Worm (Caenorhabditis elegans) whole organism, L3 larva: ENCODE results near the gene srab-16.

Experiments
- R02D3.7 ChIP-seq: fragments of 150-350 bp; optimal IDR thresholded peaks from 2 replicates; lab custom pipeline; 2014; ENCODE audit warnings: missing biosample characterization, missing genetic modification characterization
- ama-1 ChIP-seq: fragments of 150-350 bp; optimal IDR thresholded peaks from 2 replicates; lab custom pipeline; 2018
- ceh-16 ChIP-seq: sonication (generic microtip); optimal IDR thresholded peaks from 2 replicates; lab custom pipeline; 2017; ENCODE audit warnings: missing biosample characterization, missing genetic modification characterization
- ceh-28 ChIP-seq: fragments of 150-350 bp; optimal IDR thresholded peaks from 2 replicates; lab custom pipeline; 2014; ENCODE audit warnings: missing biosample characterization, missing genetic modification reagents, missing genetic modification characterization
- ceh-82 ChIP-seq: fragments of 150-350 bp; optimal IDR thresholded peaks from 2 replicates; lab custom pipeline; 2014; ENCODE audit warnings: missing biosample characterization, missing genetic modification characterization
- ceh-9 ChIP-seq: sonication (generic microtip); optimal IDR thresholded peaks from 2 replicates; lab custom pipeline; 2018; ENCODE audit warnings: missing biosample characterization, missing genetic modification characterization
- daf-12 ChIP-seq: fragments of 150-350 bp; optimal IDR thresholded peaks from 2 replicates; lab custom pipeline; 2014; ENCODE audit warnings: missing biosample characterization, missing genetic modification reagents, missing genetic modification characterization
- egl-5 ChIP-seq: fragments of 150-350 bp; optimal IDR thresholded peaks from 2 replicates; lab custom pipeline; 2017; ENCODE audit warnings: missing biosample characterization, missing genetic modification reagents, missing genetic modification characterization, inconsistent platforms
- elt-1 ChIP-seq: fragments of 150-350 bp; optimal IDR thresholded peaks from 2 replicates; lab custom pipeline; 2014; ENCODE audit warnings: missing biosample characterization, missing genetic modification characterization
- elt-2 ChIP-seq: sonication (generic microtip); optimal IDR thresholded peaks from 2 replicates; lab custom pipeline; 2016; ENCODE audit warnings: missing genetic modification reagents, mild to moderate bottlenecking, missing genetic modification characterization, missing compliant biosample characterization
- elt-3 ChIP-seq, 3 experiments: fragments of 150-350 bp in 1 of 3; sonication (generic microtip) in 2 of 3; optimal IDR thresholded peaks; 2 replicates in 2 of 3; 4 replicates in 1 of 3; lab custom pipeline; 2014 to 2017; ENCODE audit warnings: missing biosample characterization in 3 of 3, missing genetic modification characterization in 3 of 3
- eor-1 ChIP-seq, 2 experiments: fragments of 150-350 bp; optimal IDR thresholded peaks; 2 replicates each; lab custom pipeline; 2014 to 2018; ENCODE audit warnings: missing biosample characterization in 2 of 2, missing genetic modification characterization in 2 of 2
- fkh-2 ChIP-seq: fragments of 150-350 bp; optimal IDR thresholded peaks from 2 replicates; lab custom pipeline; 2014; ENCODE audit warnings: missing biosample characterization, missing genetic modification reagents, missing genetic modification characterization
- fos-1 ChIP-seq: fragments of 150-350 bp; optimal IDR thresholded peaks from 2 replicates; lab custom pipeline; 2014; ENCODE audit warnings: missing biosample characterization, missing genetic modification characterization
- hmg-11 ChIP-seq: sonication (generic microtip); optimal IDR thresholded peaks from 2 replicates; lab custom pipeline; 2016; ENCODE audit warnings: missing genetic modification characterization, missing compliant biosample characterization
- jun-1 ChIP-seq: fragments of 150-350 bp; optimal IDR thresholded peaks from 2 replicates; lab custom pipeline; 2014; ENCODE audit warnings: missing biosample characterization, missing genetic modification reagents, missing genetic modification characterization
- lin-15B ChIP-seq: fragments of 150-350 bp; optimal IDR thresholded peaks from 2 replicates; lab custom pipeline; 2014; ENCODE audit warnings: missing biosample characterization, missing genetic modification characterization
- lsy-12 ChIP-seq: sonication (generic microtip); optimal IDR thresholded peaks from 2 replicates; lab custom pipeline; 2016; ENCODE audit warnings: mild to moderate bottlenecking, missing genetic modification characterization, missing compliant biosample characterization
- nfya-1 ChIP-seq: sonication (generic microtip); optimal IDR thresholded peaks from 2 replicates; lab custom pipeline; 2017; ENCODE audit warnings: missing genetic modification characterization, mild to moderate bottlenecking, missing compliant biosample characterization, antibody characterized with exemption, moderate library complexity; ENCODE audit not compliant: insufficient read depth
- nhr-11 ChIP-seq: fragments of 150-350 bp; optimal IDR thresholded peaks from 2 replicates; lab custom pipeline; 2014; ENCODE audit warnings: missing biosample characterization, missing genetic modification characterization
- nhr-23 ChIP-seq: fragments of 150-350 bp; optimal IDR thresholded peaks from 2 replicates; lab custom pipeline; 2014; ENCODE audit warnings: missing biosample characterization, missing genetic modification reagents, missing genetic modification characterization
- nhr-237 ChIP-seq: fragments of 150-350 bp; optimal IDR thresholded peaks from 2 replicates; lab custom pipeline; 2014; ENCODE audit warnings: missing biosample characterization, missing genetic modification characterization
- nhr-25 ChIP-seq: sonication (generic microtip); optimal IDR thresholded peaks from 2 replicates; lab custom pipeline; 2017; ENCODE audit warnings: missing biosample characterization, missing genetic modification characterization
- nhr-43 ChIP-seq: sonication (generic microtip); optimal IDR thresholded peaks from 2 replicates; lab custom pipeline; 2016; ENCODE audit warnings: mild to moderate bottlenecking, missing genetic modification characterization, missing compliant biosample characterization; ENCODE audit not compliant: poor library complexity, severe bottlenecking
- nhr-76 ChIP-seq: fragments of 150-350 bp; sonication (generic microtip); optimal IDR thresholded peaks from 5 replicates; lab custom pipeline; 2014; ENCODE audit warnings: missing biosample characterization, missing genetic modification characterization
- nhr-77 ChIP-seq: fragments of 150-350 bp; optimal IDR thresholded peaks from 2 replicates; lab custom pipeline; 2014; ENCODE audit warnings: missing biosample characterization, missing genetic modification characterization
- pha-4 ChIP-seq: fragments of 150-350 bp; optimal IDR thresholded peaks from 2 replicates; lab custom pipeline; 2014; ENCODE audit warnings: missing biosample characterization, missing genetic modification reagents, missing genetic modification characterization
- pqm-1 ChIP-seq: fragments of 150-350 bp; optimal IDR thresholded peaks from 2 replicates; lab custom pipeline; 2017; ENCODE audit warnings: missing biosample characterization, missing genetic modification characterization, inconsistent platforms
- sea-2 ChIP-seq: fragments of 150-350 bp; sonication (generic microtip); optimal IDR thresholded peaks from 4 replicates; lab custom pipeline; 2014; ENCODE audit warnings: missing biosample characterization, missing genetic modification reagents, missing genetic modification characterization
- skn-1 ChIP-seq: fragments of 150-350 bp; optimal IDR thresholded peaks from 2 replicates; lab custom pipeline; 2014; ENCODE audit warnings: missing biosample characterization, missing genetic modification characterization
- tbx-2 ChIP-seq: sonication (generic microtip); optimal IDR thresholded peaks from 2 replicates; lab custom pipeline; 2016; ENCODE audit warnings: mild to moderate bottlenecking, missing genetic modification characterization, missing compliant biosample characterization
- unc-39 ChIP-seq: sonication (generic microtip); optimal IDR thresholded peaks from 4 replicates; lab custom pipeline; 2017; ENCODE audit warnings: missing biosample characterization, missing genetic modification characterization
- zag-1 ChIP-seq: fragments of 150-350 bp; optimal IDR thresholded peaks from 2 replicates; lab custom pipeline; 2014; ENCODE audit warnings: missing biosample characterization, missing genetic modification characterization
- ztf-4 ChIP-seq: fragments of 150-350 bp; optimal IDR thresholded peaks from 2 replicates; lab custom pipeline; 2014; ENCODE audit warnings: missing biosample characterization, missing genetic modification characterization

Gene srab-16

DNA sequence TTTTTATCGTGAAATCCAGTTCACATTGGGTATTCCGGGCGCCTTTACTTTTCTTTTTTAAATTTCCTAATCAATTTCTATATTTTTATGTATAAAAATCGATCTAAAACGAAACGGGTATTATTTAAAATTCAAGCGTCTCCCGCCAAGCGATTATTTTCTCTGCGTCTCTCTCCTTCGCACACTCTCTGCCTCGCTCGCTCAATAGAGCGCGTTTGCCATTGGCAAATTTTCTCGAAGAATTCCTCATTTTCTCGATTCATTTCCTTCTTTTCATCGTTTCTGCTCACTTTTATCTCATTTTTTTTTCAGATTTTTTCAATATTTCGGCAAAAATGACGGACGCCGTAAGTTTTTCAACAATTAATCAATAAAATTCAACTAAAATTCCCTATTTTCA, 9.3 kb upstream of the srab-16 start, which contains the start of gene sti-1 (continued):
- TF ChIP-seq fos-1 (tag; lab: Kevin White, UChicago) (no peak), ztf-4 (no peak), unc-39 (tag; lab: Kevin White, UChicago) (no peak), fkh-2 (tag; lab: Kevin White, UChicago) (no peak), egl-5 (tag; lab: Kevin White, UChicago) (peak; percentile 94), elt-2 (tag; lab: Kevin White, UChicago) (peak; percentile 42), ceh-82 (tag; lab: Kevin White, UChicago) (peak; percentile 20), pqm-1 (peak; percentile 63), ama-1 (lab: Kevin White, UChicago) (peak; percentile 4), sea-2 (GFP tag; lab: Kevin White, UChicago) (no peak), ceh-16 (tag; lab: Kevin White, UChicago) (no peak), daf-12 (tag; lab: Kevin White, UChicago) (no peak), ceh-9 (tag; lab: Kevin White, UChicago) (no peak), nhr-11 (tag; lab: Kevin White, UChicago) (no peak)

DNA sequence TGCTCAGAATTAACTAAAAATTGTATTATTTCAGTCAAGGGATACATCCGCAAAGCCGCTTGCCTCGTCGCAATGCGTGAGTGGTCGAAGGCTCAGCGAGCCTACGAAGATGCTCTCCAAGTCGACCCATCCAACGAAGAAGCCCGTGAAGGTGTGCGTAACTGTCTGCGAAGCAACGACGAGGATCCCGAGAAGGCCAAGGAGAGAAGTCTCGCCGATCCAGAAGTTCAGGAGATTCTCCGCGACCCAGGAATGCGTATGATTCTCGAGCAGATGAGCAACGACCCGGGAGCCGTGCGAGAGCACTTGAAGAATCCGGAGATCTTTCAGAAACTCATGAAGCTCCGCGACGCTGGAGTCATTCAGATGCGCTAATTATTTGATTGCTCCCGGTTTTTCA, 8.2 kb upstream of the srab-16 start:
- TF ChIP-seq lsy-12 (tag; lab: Kevin White, UChicago) = no peak
- no peak for TF ChIP-seq pha-4 (tag; lab: Kevin White, UChicago)
- TF ChIP-seq elt-2 (tag; lab: Kevin White, UChicago) = no peak
- TF ChIP-seq nhr-237 (tag; lab: Kevin White, UChicago) = no peak
- no peak for TF ChIP-seq elt-1 (tag; lab: Kevin White, UChicago)
- TF ChIP-seq unc-39 (tag; lab: Kevin White, UChicago) = no peak
- no peak for TF ChIP-seq nhr-23
- no peak for TF ChIP-seq ceh-16 (tag; lab: Kevin White, UChicago)

DNA sequence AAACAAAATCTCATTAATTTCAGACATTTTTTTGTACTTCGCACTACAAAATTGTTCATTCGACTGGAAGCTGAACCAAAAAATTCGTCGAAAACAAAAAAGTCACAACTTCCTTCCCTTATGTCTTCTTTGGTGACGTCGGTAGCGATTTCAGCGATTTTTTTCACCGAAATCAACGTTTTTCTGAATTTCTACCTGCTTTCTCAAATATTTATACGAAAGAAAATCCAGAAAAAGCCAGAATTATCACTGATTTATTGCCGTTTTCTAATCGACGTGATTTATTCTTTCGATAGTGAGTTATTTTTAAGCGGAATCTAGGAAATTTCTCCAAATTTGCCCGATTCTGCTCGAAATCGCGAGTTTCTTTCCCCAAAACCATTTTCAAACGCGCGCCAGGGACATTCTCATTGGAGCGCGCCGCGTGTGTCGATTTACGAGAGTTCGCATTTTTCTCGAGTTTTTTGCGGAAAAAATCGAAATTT, 7.6 kb upstream of the srab-16 start, which contains the start of gene srbc-58:
TSS of gene srbc-58 (plus strand) at position 121 of the 485 bp plus-strand sequence.
- no peak for TF ChIP-seq eor-1 (tag; optimal IDR thresholded peaks at IDR 0.05; lab: Kevin White, UChicago)
- no peak for TF ChIP-seq nhr-23
- peak; percentile 25 for TF ChIP-seq nhr-25 (tag; lab: Kevin White, UChicago)
- peak; percentile 16 for TF ChIP-seq tbx-2 (tag; lab: Kevin White, UChicago)
- peak; percentile 21 for TF ChIP-seq pha-4 (tag; lab: Kevin White, UChicago)
- TF ChIP-seq nhr-43 = no peak
- TF ChIP-seq zag-1 (tag; lab: Kevin White, UChicago) = no peak
- TF ChIP-seq jun-1 (tag; lab: Kevin White, UChicago) = no peak
- peak; percentile 93 for TF ChIP-seq ama-1 (lab: Kevin White, UChicago)
- no peak for TF ChIP-seq unc-39 (tag; lab: Kevin White, UChicago)
- TF ChIP-seq R02D3.7 (tag; lab: Kevin White, UChicago) = peak; percentile 54
- TF ChIP-seq nfya-1 (tag; lab: Kevin White, UChicago) = no peak
- no peak for TF ChIP-seq ceh-28 (tag; lab: Kevin White, UChicago)
- peak; percentile 21 for TF ChIP-seq elt-2 (tag; lab: Kevin White, UChicago)
- no peak for TF ChIP-seq ztf-4
- no peak for TF ChIP-seq hmg-11 (tag; lab: Kevin White, UChicago)

DNA sequence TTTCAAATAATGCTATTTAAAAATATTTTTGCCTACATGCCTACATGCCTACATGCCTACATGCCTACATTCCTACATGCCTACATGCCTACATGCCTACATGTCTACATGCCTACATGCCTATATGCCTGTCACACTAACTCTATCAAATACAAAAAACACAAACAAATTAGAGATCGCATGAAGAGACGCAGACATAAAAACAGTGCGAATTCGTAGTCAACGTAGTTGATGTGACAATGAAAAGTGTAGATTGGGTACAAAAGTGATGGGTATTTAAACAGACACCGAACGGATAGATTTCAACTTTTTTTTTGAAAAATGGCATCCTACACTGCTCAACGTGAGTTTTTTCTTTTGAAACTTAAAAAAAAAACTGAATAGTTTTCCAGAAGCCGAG, 5.2 kb upstream of the srab-16 start, which contains the start of gene R09E12.9:
TSS of gene R09E12.9 (plus strand) at position 316 of the 400 bp plus-strand sequence.
- TF ChIP-seq eor-1 (tag; optimal IDR thresholded peaks at IDR 0.05; lab: Kevin White, UChicago) (no peak), elt-3 (tag; optimal IDR thresholded peaks at IDR 0.05; lab: Kevin White, UChicago) (no peak), elt-1 (tag; lab: Kevin White, UChicago) (peak; percentile 50), nhr-76 (tag; lab: Kevin White, UChicago) (peak; percentile 81), nfya-1 (tag; lab: Kevin White, UChicago) (peak; percentile 31), nhr-25 (tag; lab: Kevin White, UChicago) (peak; percentile 34), daf-12 (tag; lab: Kevin White, UChicago) (no peak), ztf-4 (no peak), ceh-16 (tag; lab: Kevin White, UChicago) (no peak), nhr-23 (peak; percentile 45), lin-15B (tag; lab: Kevin White, UChicago) (peak; percentile 15), nhr-77 (peak; percentile 94), skn-1 (tag; lab: Kevin White, UChicago) (no peak)
